5 fruit fly cellular contexts compared by ENCODE assay signal in genomic region chr3R:26106595-26107152, dm6.
A peak's percentile ranks its signal among the peaks of the same experiment; 100 is the strongest.
TF ChIP-seq lines count a peak whose summit lies in the region.

TSS of gene Cipc (plus strand) at chr3R:26106868.

- TF ChIP-seq CTCF in whole organism, embryonic (GFP tag; optimal IDR thresholded peaks at IDR 0.05; lab: Kevin White, UChicago), result peak; percentile 34

TF ChIP-seq in whole organism, adult, 20 proteins besides CTCF, POLR2A, EP300 and RAD21 (continues in another document):
- TF ChIP-seq Hr96 (GFP tag; optimal IDR thresholded peaks at IDR 0.05; lab: Kevin White, UChicago) (peak; percentile 14), cnc (optimal IDR thresholded peaks at IDR 0.05; lab: Kevin White, UChicago) (no peak), ovo (GFP tag; optimal IDR thresholded peaks at IDR 0.05; lab: Kevin White, UChicago) (peak; percentile 63), toe (GFP tag; optimal IDR thresholded peaks at IDR 0.05; lab: Kevin White, UChicago) (peak; percentile 70), CG5204 (GFP tag; optimal IDR thresholded peaks at IDR 0.05; lab: Kevin White, UChicago) (no peak), pad (GFP tag; optimal IDR thresholded peaks at IDR 0.05; lab: Kevin White, UChicago) (peak; percentile 58), bab1 (GFP tag; optimal IDR thresholded peaks at IDR 0.05; lab: Kevin White, UChicago) (peak; percentile 55), CG33017 (tag; optimal IDR thresholded peaks at IDR 0.05; lab: Kevin White, UChicago) (peak; percentile 89), Crg-1 (GFP tag; optimal IDR thresholded peaks at IDR 0.05; lab: Kevin White, UChicago) (peak; percentile 34), CG7101 (tag; optimal IDR thresholded peaks at IDR 0.05; lab: Kevin White, UChicago) (peak; percentile 83), tj (GFP tag; optimal IDR thresholded peaks at IDR 0.05; lab: Kevin White, UChicago) (peak; percentile 85), CG11617 (GFP tag; optimal IDR thresholded peaks at IDR 0.05; lab: Kevin White, UChicago) (peak; percentile 86), CG1620 (GFP tag; optimal IDR thresholded peaks at IDR 0.05; lab: Kevin White, UChicago) (peak; percentile 21), Mnt (GFP tag; optimal IDR thresholded peaks at IDR 0.05; lab: Kevin White, UChicago) (peak; percentile 96), kay (GFP tag; lab: Kevin White, UChicago; ENCODE audit: borderline replicate concordance) (peak; percentile 90), CG12768 (GFP tag; optimal IDR thresholded peaks at IDR 0.05; lab: Kevin White, UChicago) (peak; percentile 85), CG7045 (GFP tag; optimal IDR thresholded peaks at IDR 0.05; lab: Kevin White, UChicago) (peak; percentile 81), Clk (GFP tag; optimal IDR thresholded peaks at IDR 0.05; lab: Kevin White, UChicago) (peak; percentile 43)

TF ChIP-seq in whole organism, embryonic, 481 proteins besides CTCF, POLR2A, EP300 and RAD21 (continues in another document):
- TF ChIP-seq cad (GFP tag; optimal IDR thresholded peaks at IDR 0.05; lab: Kevin White, UChicago), result no peak
- peak; percentile 82 for TF ChIP-seq odd (GFP tag; optimal IDR thresholded peaks at IDR 0.05; lab: Kevin White, UChicago)
- TF ChIP-seq CG8924 (tag; optimal IDR thresholded peaks at IDR 0.05; lab: Kevin White, UChicago), result peak; percentile 85
- no peak for TF ChIP-seq CG1529 (GFP tag; optimal IDR thresholded peaks at IDR 0.05; lab: Kevin White, UChicago)
- no peak for TF ChIP-seq Usf (GFP tag; optimal IDR thresholded peaks at IDR 0.05; lab: Kevin White, UChicago)
- peak; percentile 65 for TF ChIP-seq ind (GFP tag; optimal IDR thresholded peaks at IDR 0.05; lab: Kevin White, UChicago)
- peak; percentile 32 for TF ChIP-seq Chrac-16 (GFP tag; optimal IDR thresholded peaks at IDR 0.05; lab: Kevin White, UChicago)
- peak; percentile 94 for TF ChIP-seq Deaf1 (tag; optimal IDR thresholded peaks at IDR 0.05; lab: Kevin White, UChicago)
- no peak for TF ChIP-seq Trl (optimal IDR thresholded peaks at IDR 0.05; lab: Kevin White, UChicago)
- no peak for TF ChIP-seq Trl (GFP tag; optimal IDR thresholded peaks at IDR 0.05; lab: Kevin White, UChicago)
- TF ChIP-seq chif (GFP tag; optimal IDR thresholded peaks at IDR 0.05; lab: Kevin White, UChicago), result peak in 1 of 2 experiments; percentile 14
- TF ChIP-seq ham (GFP tag; IDR thresholded peaks at IDR 0.05; lab: Robert Waterston, UW), result no peak
- no peak for TF ChIP-seq wek (GFP tag; optimal IDR thresholded peaks at IDR 0.05; lab: Kevin White, UChicago)
- peak; percentile 43; the same call in 1 of the 2 replicates for TF ChIP-seq onecut (GFP tag; IDR thresholded peaks at IDR 0.05; lab: Robert Waterston, UW)
- TF ChIP-seq CG32532 (GFP tag; IDR thresholded peaks at IDR 0.05; lab: Robert Waterston, UW), result peak; percentile 91
- no peak for TF ChIP-seq CG12219 (GFP tag; optimal IDR thresholded peaks at IDR 0.05; lab: Kevin White, UChicago)
- TF ChIP-seq CG14860 (GFP tag; IDR thresholded peaks at IDR 0.05; lab: Robert Waterston, UW; ENCODE audit: partially characterized antibody), result no peak
- no peak for TF ChIP-seq chn (GFP tag; optimal IDR thresholded peaks at IDR 0.05; lab: Kevin White, UChicago)
- TF ChIP-seq Adf1 (GFP tag; IDR thresholded peaks at IDR 0.05; lab: Robert Waterston, UW), result peak; percentile 74

TF ChIP-seq in whole organism, prepupa, 60 proteins besides CTCF, POLR2A, EP300 and RAD21 (continues in another document):
- TF ChIP-seq CG16779 (tag; optimal IDR thresholded peaks at IDR 0.05; lab: Kevin White, UChicago) (peak; percentile 49), dac (GFP tag; optimal IDR thresholded peaks at IDR 0.05; lab: Kevin White, UChicago) (peak; percentile 50), Lpt (GFP tag; optimal IDR thresholded peaks at IDR 0.05; lab: Kevin White, UChicago) (peak; percentile 76), CG10669 (GFP tag; optimal IDR thresholded peaks at IDR 0.05; lab: Kevin White, UChicago) (peak; percentile 37), vri (GFP tag; optimal IDR thresholded peaks at IDR 0.05; lab: Kevin White, UChicago) (peak; percentile 50), CG8632 (GFP tag; optimal IDR thresholded peaks at IDR 0.05; lab: Kevin White, UChicago) (peak; percentile 37), CG8319 (GFP tag; optimal IDR thresholded peaks at IDR 0.05; lab: Kevin White, UChicago) (peak; percentile 46), CG9139 (GFP tag; optimal IDR thresholded peaks at IDR 0.05; lab: Kevin White, UChicago) (peak; percentile 56), Smox (GFP tag; optimal IDR thresholded peaks at IDR 0.05; lab: Kevin White, UChicago) (peak; percentile 14), CG4318 (GFP tag; optimal IDR thresholded peaks at IDR 0.05; lab: Kevin White, UChicago) (peak; percentile 52), fkh (GFP tag; optimal IDR thresholded peaks at IDR 0.05; lab: Kevin White, UChicago) (peak; percentile 53), acj6 (GFP tag; optimal IDR thresholded peaks at IDR 0.05; lab: Kevin White, UChicago) (peak; percentile 54), CG6854 (GFP tag; optimal IDR thresholded peaks at IDR 0.05; lab: Kevin White, UChicago) (peak; percentile 83), CG6808 (GFP tag; optimal IDR thresholded peaks at IDR 0.05; lab: Kevin White, UChicago) (peak; percentile 39), CG32006 (GFP tag; optimal IDR thresholded peaks at IDR 0.05; lab: Kevin White, UChicago) (peak; percentile 74), Ets96B (tag; optimal IDR thresholded peaks at IDR 0.05; lab: Kevin White, UChicago) (peak; percentile 6), Hr38 (GFP tag; optimal IDR thresholded peaks at IDR 0.05; lab: Kevin White, UChicago) (no peak), Gug (GFP tag; IDR thresholded peaks at IDR 0.05; lab: Robert Waterston, UW) (peak; percentile 35; the same call in 1 of the 2 replicates), CG11294 (GFP tag; IDR thresholded peaks at IDR 0.05; lab: Robert Waterston, UW) (peak; percentile 74)

TF ChIP-seq in whole organism, pupa, 21 proteins besides CTCF, POLR2A, EP300 and RAD21:
- peak; percentile 64 for TF ChIP-seq Snoo (tag; optimal IDR thresholded peaks at IDR 0.05; lab: Kevin White, UChicago)
- peak; percentile 46 for TF ChIP-seq CG15710 (tag; optimal IDR thresholded peaks at IDR 0.05; lab: Kevin White, UChicago)
- TF ChIP-seq CG34367 (tag; optimal IDR thresholded peaks at IDR 0.05; lab: Kevin White, UChicago), result no peak
- no peak for TF ChIP-seq CG12605 (GFP tag; IDR thresholded peaks at IDR 0.05; lab: Robert Waterston, UW)
- TF ChIP-seq CG10348 (GFP tag; IDR thresholded peaks at IDR 0.05; lab: Robert Waterston, UW), result no peak
- peak; percentile 44 for TF ChIP-seq CG17806 (tag; optimal IDR thresholded peaks at IDR 0.05; lab: Kevin White, UChicago)
- peak; percentile 65; the same call in 1 of the 3 replicates for TF ChIP-seq CG4496 (GFP tag; IDR thresholded peaks at IDR 0.05; lab: Robert Waterston, UW)
- peak; percentile 61 for TF ChIP-seq CG8159 (tag; optimal IDR thresholded peaks at IDR 0.05; lab: Kevin White, UChicago)
- peak; percentile 72 for TF ChIP-seq CG32121 (GFP tag; IDR thresholded peaks at IDR 0.05; lab: Robert Waterston, UW)
- TF ChIP-seq D1 (tag; optimal IDR thresholded peaks at IDR 0.05; lab: Kevin White, UChicago), result no peak
- TF ChIP-seq Pif1A (GFP tag; optimal IDR thresholded peaks at IDR 0.05; lab: Kevin White, UChicago), result peak; percentile 77
- peak; percentile 63 for TF ChIP-seq CG14655 (GFP tag; optimal IDR thresholded peaks at IDR 0.05; lab: Kevin White, UChicago)
- peak; percentile 40 for TF ChIP-seq CG8301 (tag; optimal IDR thresholded peaks at IDR 0.05; lab: Kevin White, UChicago)
- peak; percentile 76 for TF ChIP-seq Pif1B (GFP tag; optimal IDR thresholded peaks at IDR 0.05; lab: Kevin White, UChicago)
- peak; percentile 24 for TF ChIP-seq CG9948 (tag; optimal IDR thresholded peaks at IDR 0.05; lab: Kevin White, UChicago)
- TF ChIP-seq fd96Ca (GFP tag; IDR thresholded peaks at IDR 0.05; lab: Robert Waterston, UW), result peak; percentile 80
- TF ChIP-seq Ets98B (GFP tag; IDR thresholded peaks at IDR 0.05; lab: Robert Waterston, UW), result peak; percentile 81
- no peak for TF ChIP-seq rn (GFP tag; IDR thresholded peaks at IDR 0.05; lab: Robert Waterston, UW)
- peak; percentile 26 for TF ChIP-seq EcR (GFP tag; optimal IDR thresholded peaks at IDR 0.05; lab: Kevin White, UChicago)
- peak; percentile 56 for TF ChIP-seq CG13204 (GFP tag; optimal IDR thresholded peaks at IDR 0.05; lab: Kevin White, UChicago)
- no peak for TF ChIP-seq gl (tag; optimal IDR thresholded peaks at IDR 0.05; lab: Kevin White, UChicago)
TF ChIP-seq in whole organism, pupa: peak in this region for 15.

TF ChIP-seq in whole organism, wandering third instar larva, 38 proteins besides CTCF, POLR2A, EP300 and RAD21 (continues in another document):
- peak; percentile 80 for TF ChIP-seq Vsx2 (GFP tag; optimal IDR thresholded peaks at IDR 0.05; lab: Kevin White, UChicago; ENCODE audit: partially characterized antibody)
- no peak for TF ChIP-seq Mio (GFP tag; optimal IDR thresholded peaks at IDR 0.05; lab: Kevin White, UChicago)
- peak; percentile 45 for TF ChIP-seq br (GFP tag; optimal IDR thresholded peaks at IDR 0.05; lab: Kevin White, UChicago)
- peak; percentile 89 for TF ChIP-seq Dfd (GFP tag; optimal IDR thresholded peaks at IDR 0.05; lab: Kevin White, UChicago)
- peak; percentile 19 for TF ChIP-seq brk (GFP tag; optimal IDR thresholded peaks at IDR 0.05; lab: Kevin White, UChicago)
- peak; percentile 52 for TF ChIP-seq Hnf4 (GFP tag; optimal IDR thresholded peaks at IDR 0.05; lab: Kevin White, UChicago)
- no peak for TF ChIP-seq tai (GFP tag; optimal IDR thresholded peaks at IDR 0.05; lab: Kevin White, UChicago)
- peak; percentile 46 for TF ChIP-seq OdsH (GFP tag; optimal IDR thresholded peaks at IDR 0.05; lab: Kevin White, UChicago)
- peak; percentile 71 for TF ChIP-seq Sp1 (GFP tag; optimal IDR thresholded peaks at IDR 0.05; lab: Kevin White, UChicago)
- TF ChIP-seq Dif (GFP tag; optimal IDR thresholded peaks at IDR 0.05; lab: Kevin White, UChicago; ENCODE audit: partially characterized antibody), result peak; percentile 21
- peak; percentile 57 for TF ChIP-seq dmrt93B (GFP tag; optimal IDR thresholded peaks at IDR 0.05; lab: Kevin White, UChicago)
- TF ChIP-seq dsf (GFP tag; optimal IDR thresholded peaks at IDR 0.05; lab: Kevin White, UChicago; ENCODE audit: borderline replicate concordance), result no peak
- TF ChIP-seq Hr83 (GFP tag; optimal IDR thresholded peaks at IDR 0.05; lab: Kevin White, UChicago; ENCODE audit: poor library complexity, severe bottlenecking), result peak; percentile 29
- peak; percentile 37 for TF ChIP-seq fru (GFP tag; optimal IDR thresholded peaks at IDR 0.05; lab: Kevin White, UChicago)
- TF ChIP-seq h (GFP tag; optimal IDR thresholded peaks at IDR 0.05; lab: Kevin White, UChicago), result peak; percentile 93
- TF ChIP-seq pan (optimal IDR thresholded peaks at IDR 0.05; lab: Kevin White, UChicago), result no peak
- no peak for TF ChIP-seq Rel (GFP tag; optimal IDR thresholded peaks at IDR 0.05; lab: Kevin White, UChicago)
- TF ChIP-seq Rel (tag; optimal IDR thresholded peaks at IDR 0.05; lab: Kevin White, UChicago), result peak; percentile 54
- TF ChIP-seq Hr78 (GFP tag; optimal IDR thresholded peaks at IDR 0.05; lab: Kevin White, UChicago), result no peak
- TF ChIP-seq sage (GFP tag; optimal IDR thresholded peaks at IDR 0.05; lab: Kevin White, UChicago), result peak; percentile 76
- peak; percentile 51 for TF ChIP-seq rgr (GFP tag; optimal IDR thresholded peaks at IDR 0.05; lab: Kevin White, UChicago)
- TF ChIP-seq usp (GFP tag; optimal IDR thresholded peaks at IDR 0.05; lab: Kevin White, UChicago), result no peak
- no peak for TF ChIP-seq GATAd (GFP tag; optimal IDR thresholded peaks at IDR 0.05; lab: Kevin White, UChicago)
